Worm (Caenorhabditis elegans): ENCODE measurements around the gene gpd-3.

- no peak for TF ChIP-seq T20F7.1 (GFP tag; optimal IDR thresholded peaks at IDR 0.05)
- no peak for TF ChIP-seq ztf-11 (tag; optimal IDR thresholded peaks at IDR 0.05)
- no peak for TF ChIP-seq lin-13 (GFP tag; optimal IDR thresholded peaks at IDR 0.05)
- TF ChIP-seq snpc-4 (tag; optimal IDR thresholded peaks at IDR 0.05): no peak
- TF ChIP-seq ama-1 (optimal IDR thresholded peaks at IDR 0.05): no peak
Measured at ce11 chrX:3155111-3155843, 42.1 kb upstream of the gpd-3 start.
